Worm (Caenorhabditis elegans) whole organism, L1 larva: ENCODE measurements around the gene srw-113.

Source experiments
- Y116A8C.19 ChIP-seq: sonication (generic microtip); optimal IDR thresholded peaks from 2 replicates; lab custom pipeline; 2016; ENCODE audit warnings: missing compliant biosample characterization, missing genetic modification characterization, borderline replicate concordance
- aha-1 ChIP-seq: fragments of 150-350 bp; optimal IDR thresholded peaks from 2 replicates; lab custom pipeline; 2014; ENCODE audit warnings: missing biosample characterization, missing genetic modification characterization
- ceh-88 ChIP-seq: fragments of 200-800 bp; sonication (Bioruptor generic); IDR thresholded peaks from 2 replicates; pipeline ENCODE4 v1.3.6; 2022; ENCODE audit warnings: missing genetic modification characterization, missing compliant biosample characterization
- dsc-1 ChIP-seq: sonication (generic microtip); optimal IDR thresholded peaks from 2 replicates; lab custom pipeline; 2016; ENCODE audit warnings: mild to moderate bottlenecking, missing genetic modification characterization, missing compliant biosample characterization
- efl-1 ChIP-seq, 4 experiments: fragments of 150-350 bp; optimal IDR thresholded peaks in 3 of 4; peaks in 1 of 4; 1 replicate in 1 of 4; 2 replicates in 3 of 4; lab custom pipeline; 2014; ENCODE audit warnings: missing biosample characterization in 2 of 4, missing genetic modification characterization in 2 of 4, missing genetic modification reagents in 2 of 4
- fkh-4 ChIP-seq: sonication (generic microtip); optimal IDR thresholded peaks from 2 replicates; lab custom pipeline; 2016; ENCODE audit warnings: missing compliant biosample characterization, missing genetic modification characterization, borderline replicate concordance
- fos-1 ChIP-seq: fragments of 150-350 bp; optimal IDR thresholded peaks from 2 replicates; lab custom pipeline; 2014; ENCODE audit warnings: missing biosample characterization, missing genetic modification characterization
- hlh-17 ChIP-seq: fragments of 200-800 bp; sonication (Bioruptor generic); optimal IDR thresholded peaks from 2 replicates; lab custom pipeline; 2018; ENCODE audit warnings: missing genetic modification characterization, mild to moderate bottlenecking, missing compliant biosample characterization, moderate library complexity, borderline replicate concordance
- irx-1 ChIP-seq: sonication (generic microtip); optimal IDR thresholded peaks from 2 replicates; lab custom pipeline; 2016; ENCODE audit warnings: missing genetic modification characterization, missing compliant biosample characterization
- mef-2 ChIP-seq: fragments of 150-350 bp; optimal IDR thresholded peaks from 2 replicates; lab custom pipeline; 2014; ENCODE audit warnings: missing biosample characterization, missing genetic modification characterization
- nhr-12 ChIP-seq: sonication (generic microtip); optimal IDR thresholded peaks from 2 replicates; lab custom pipeline; 2017; ENCODE audit warnings: missing biosample characterization, missing genetic modification characterization
- nhr-20 ChIP-seq: sonication (generic microtip); optimal IDR thresholded peaks from 2 replicates; lab custom pipeline; 2016; ENCODE audit warnings: mild to moderate bottlenecking, missing genetic modification characterization, missing compliant biosample characterization
- nhr-77 ChIP-seq: fragments of 150-350 bp; optimal IDR thresholded peaks from 2 replicates; lab custom pipeline; 2014; ENCODE audit warnings: missing biosample characterization, missing genetic modification characterization
- pax-3 ChIP-seq: fragments of 200-800 bp; sonication (Bioruptor generic); optimal IDR thresholded peaks from 2 replicates; lab custom pipeline; 2018; ENCODE audit warnings: mild to moderate bottlenecking, missing genetic modification characterization, moderate library complexity, missing compliant biosample characterization
- rnt-1 ChIP-seq: sonication (generic microtip); optimal IDR thresholded peaks from 2 replicates; lab custom pipeline; 2016; ENCODE audit warnings: mild to moderate bottlenecking, missing genetic modification characterization, moderate library complexity, missing compliant biosample characterization
- snpc-4 ChIP-seq: fragments of 150-350 bp; optimal IDR thresholded peaks from 2 replicates; lab custom pipeline; 2014; ENCODE audit warnings: missing biosample characterization, missing genetic modification characterization
- sptf-1 ChIP-seq: fragments of 150-350 bp; optimal IDR thresholded peaks from 2 replicates; lab custom pipeline; 2014; ENCODE audit warnings: missing biosample characterization, missing genetic modification characterization
- unc-62 ChIP-seq: fragments of 150-350 bp; optimal IDR thresholded peaks from 2 replicates; lab custom pipeline; 2014; ENCODE audit warnings: missing biosample characterization, missing genetic modification reagents, missing genetic modification characterization
- unc-86 ChIP-seq: sonication (generic microtip); optimal IDR thresholded peaks from 2 replicates; lab custom pipeline; 2016; ENCODE audit warnings: missing genetic modification characterization, missing compliant biosample characterization
- xbp-1 ChIP-seq: sonication (generic microtip); optimal IDR thresholded peaks from 2 replicates; lab custom pipeline; 2016; ENCODE audit warnings: missing genetic modification characterization, missing compliant biosample characterization

Gene srw-113

DNA sequence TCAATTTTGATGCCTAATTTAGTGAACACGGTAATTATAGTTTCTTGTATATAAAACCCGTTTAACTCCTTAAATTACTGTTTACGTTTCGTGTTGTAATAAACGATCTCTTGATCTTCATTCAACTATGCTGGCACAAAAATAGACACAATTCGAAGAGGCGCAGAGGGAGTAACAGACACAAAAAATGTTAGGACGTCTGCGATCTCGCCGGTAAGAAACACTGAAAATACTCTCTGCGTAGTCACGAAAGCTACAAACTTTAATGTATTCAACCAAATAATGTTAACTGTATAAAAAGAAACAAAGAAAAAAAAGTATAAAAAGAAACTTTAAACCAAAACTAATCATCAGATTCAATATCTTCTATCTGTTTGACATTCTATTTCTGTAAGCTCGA is 47.9 kb downstream of the srw-113 start, which contains the start of gene dhs-23:
Gene dhs-23 (plus strand): TSS at position 363 of the 400 bp plus-strand sequence.
- peak; percentile 54 for TF ChIP-seq nhr-20 (tag; lab: Kevin White, UChicago)
- no peak for TF ChIP-seq hlh-17 (GFP tag; lab: Kevin White, UChicago)
- no peak for TF ChIP-seq efl-1 (optimal IDR thresholded peaks at IDR 0.05; lab: Kevin White, UChicago)
- peak in 1 of 2 experiments; percentile 29 for TF ChIP-seq efl-1 (GFP tag; optimal IDR thresholded peaks at IDR 0.05 in 1 of 2; lab: Kevin White, UChicago)

- no peak for TF ChIP-seq ceh-88 (GFP tag; lab: Robert Waterston, UW)
- no peak for TF ChIP-seq Y116A8C.19
- TF ChIP-seq sptf-1 (tag; lab: Kevin White, UChicago) = no peak
- TF ChIP-seq irx-1 = no peak
- TF ChIP-seq unc-62 (GFP tag; lab: Kevin White, UChicago) = no peak
- no peak for TF ChIP-seq dsc-1 (tag; lab: Kevin White, UChicago)
- TF ChIP-seq fkh-4 (tag; lab: Kevin White, UChicago) = no peak
- no peak for TF ChIP-seq xbp-1
- TF ChIP-seq pax-3 (tag; lab: Kevin White, UChicago) = no peak
- TF ChIP-seq nhr-12 (tag; lab: Kevin White, UChicago) = no peak
- no peak for TF ChIP-seq rnt-1 (tag; lab: Kevin White, UChicago)
- TF ChIP-seq aha-1 = no peak
- no peak for TF ChIP-seq mef-2
- TF ChIP-seq snpc-4 (tag; lab: Kevin White, UChicago) = no peak
- TF ChIP-seq unc-86 = no peak
- TF ChIP-seq nhr-77 (tag; lab: Kevin White, UChicago) = no peak
- TF ChIP-seq fos-1 (tag; lab: Kevin White, UChicago) = no peak
These were observed 50.8 kb downstream of the srw-113 start, which contains the start of gene str-88 for ce11 chrV:15383739-15384138. str-88 (minus strand) TSS chrV:15383839.
